Worm (Caenorhabditis elegans) whole organism, dauer: Measurements from ENCODE around the gene mrps-18.C.

ENCODE experiments used
- unc-62 ChIP-seq: sonication (generic microtip); optimal IDR thresholded peaks from 2 replicates; lab custom pipeline; 2017; ENCODE audit warnings: missing biosample characterization, missing genetic modification reagents, missing genetic modification characterization

mrps-18.C gene

ce11 chrII:6718221-6718620, 17.8 kb upstream of the mrps-18.C start, which contains the start of gene tsp-10:
TSS of gene tsp-10 (plus strand) at chrII:6718586.
- TF ChIP-seq unc-62 (GFP tag; lab: Kevin White, UChicago), result no peak

ce11 chrII:6721581-6721980, 14.4 kb upstream of the mrps-18.C start:
- TF ChIP-seq unc-62 (GFP tag; lab: Kevin White, UChicago), result no peak

ce11 chrII:6726814-6727213, 9.2 kb upstream of the mrps-18.C start:
- no peak for TF ChIP-seq unc-62 (GFP tag; lab: Kevin White, UChicago)

- no peak for TF ChIP-seq unc-62 (GFP tag; lab: Kevin White, UChicago)
These were observed 6.7 kb upstream of the mrps-18.C start, which contains the start of gene T14B4.8 for ce11 chrII:6729331-6729730. TSS of gene T14B4.8 (minus strand) at chrII:6729390.

- no peak for TF ChIP-seq unc-62 (GFP tag; lab: Kevin White, UChicago)
These were observed 2.3 kb upstream of the mrps-18.C start, which contains the start of gene T14B4.9 for ce11 chrII:6733718-6734117. TSS of gene T14B4.9 (minus strand) at chrII:6733818.

ce11 chrII:6734674-6735073, 1.3 kb upstream of the mrps-18.C start, which contains the start of gene T14B4.3:
TSS of gene T14B4.3 (plus strand) at chrII:6734937.
- TF ChIP-seq unc-62 (GFP tag; lab: Kevin White, UChicago), result no peak

DNA sequence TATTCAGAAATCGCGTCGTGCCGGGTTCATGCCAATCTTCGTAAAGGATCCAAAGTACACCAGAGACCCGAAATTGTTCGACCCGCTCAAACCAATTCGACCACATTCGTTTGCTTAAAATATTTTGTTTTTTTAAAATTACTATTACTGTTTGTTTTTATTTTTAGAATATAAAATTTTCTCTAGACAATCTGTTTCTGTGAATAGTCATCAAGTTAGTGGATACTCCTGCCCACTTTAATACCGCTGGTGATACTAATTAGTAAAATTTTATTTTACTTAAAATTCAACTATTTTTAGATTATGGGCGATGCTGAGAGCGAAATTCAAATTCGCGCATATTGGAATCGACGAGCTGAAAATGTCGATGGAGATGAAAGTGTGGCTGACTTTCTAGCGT, 601 bp downstream of the mrps-18.C start, which contains the start of gene T14B4.1:
Gene T14B4.1 (plus strand): TSS at position 301 of the 400 bp plus-strand sequence.
- no peak for TF ChIP-seq unc-62 (GFP tag; lab: Kevin White, UChicago)

ce11 chrII:6741428-6741827, 5.4 kb downstream of the mrps-18.C start, which contains the start of gene exos-8:
TSS of gene exos-8 (plus strand) at chrII:6741691.
- no peak for TF ChIP-seq unc-62 (GFP tag; lab: Kevin White, UChicago)

DNA sequence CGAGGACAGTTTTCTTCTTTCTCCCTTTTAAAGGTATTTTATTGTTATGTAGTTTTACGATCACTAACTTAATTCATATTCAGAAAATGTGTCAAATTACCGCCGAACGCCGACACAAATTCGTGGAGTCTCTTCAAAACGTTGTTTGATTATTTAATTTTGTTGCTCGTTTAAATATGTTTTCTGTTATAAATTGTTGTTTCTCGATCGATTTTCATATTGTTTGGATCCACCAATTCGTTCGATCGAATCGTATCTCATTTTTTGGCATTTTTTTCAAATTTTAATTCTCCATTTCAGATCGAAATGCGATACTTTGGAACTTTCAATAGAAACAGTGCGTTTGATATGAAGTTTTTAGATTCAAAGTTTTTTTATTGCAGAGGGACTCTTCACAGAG, 6.6 kb downstream of the mrps-18.C start, which contains the start of gene F41G3.6:
Gene F41G3.6 (plus strand): TSS at position 301 of the 400 bp plus-strand sequence.
- TF ChIP-seq unc-62 (GFP tag; lab: Kevin White, UChicago), result no peak

ce11 chrII:6744648-6745047, 8.6 kb downstream of the mrps-18.C start, which contains the start of gene ins-15:
TSS of gene ins-15 (minus strand) at chrII:6744748.
- TF ChIP-seq unc-62 (GFP tag; lab: Kevin White, UChicago), result no peak

DNA sequence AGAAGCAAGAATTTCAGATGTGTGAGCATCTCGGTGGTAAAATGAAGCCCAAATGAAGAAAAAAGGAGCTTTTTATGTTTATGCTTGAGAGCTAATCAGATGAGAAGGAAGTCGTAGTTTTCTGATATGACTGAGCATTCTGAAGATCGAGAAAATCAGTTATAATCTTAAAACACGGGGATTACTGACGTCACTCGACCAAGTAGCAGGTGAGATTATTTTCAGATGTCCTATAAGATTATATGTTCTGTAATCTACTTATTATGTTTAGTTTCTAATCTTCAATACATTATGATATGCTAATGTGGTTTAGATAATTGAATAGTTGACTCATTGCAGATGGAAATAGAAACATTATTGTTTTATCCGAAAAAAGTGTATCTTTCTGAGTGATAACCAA, 9.8 kb downstream of the mrps-18.C start, which contains the start of gene ins-14:
Gene ins-14 (minus strand): TSS at position 32 of the 400 bp plus-strand sequence.
- no peak for TF ChIP-seq unc-62 (GFP tag; lab: Kevin White, UChicago)

DNA sequence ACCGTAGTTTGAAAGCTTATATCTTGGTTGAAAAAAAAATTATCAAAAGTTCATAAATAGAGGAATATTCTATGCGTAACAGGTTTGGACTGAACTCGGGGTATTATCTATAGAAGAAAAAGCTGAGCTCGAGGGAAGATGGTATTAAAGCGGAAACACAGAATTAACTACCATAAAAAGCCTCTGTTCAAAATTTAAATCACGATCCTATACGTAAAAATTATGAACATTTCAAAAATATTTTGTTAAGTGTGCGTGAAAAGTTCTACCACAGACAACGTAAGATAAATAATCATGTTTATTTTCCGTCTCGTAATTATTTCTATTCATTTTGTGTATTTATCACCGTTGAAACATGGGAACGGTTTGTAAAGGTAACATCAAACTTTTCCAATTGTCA, 10.4 kb downstream of the mrps-18.C start, which contains the start of gene F41G3.5:
Gene F41G3.5 (plus strand): TSS at position 301 of the 400 bp plus-strand sequence.
- no peak for TF ChIP-seq unc-62 (GFP tag; lab: Kevin White, UChicago)

- no peak for TF ChIP-seq unc-62 (GFP tag; lab: Kevin White, UChicago)
These were observed 13.4 kb downstream of the mrps-18.C start, which contains the start of gene F41G3.10 for ce11 chrII:6749422-6749821. TSS of gene F41G3.10 (minus strand) at chrII:6749522.

ce11 chrII:6750929-6751328, 14.9 kb downstream of the mrps-18.C start, which contains the start of gene F41G3.20:
TSS of gene F41G3.20 (minus strand) at chrII:6751029.
- no peak for TF ChIP-seq unc-62 (GFP tag; lab: Kevin White, UChicago)

ce11 chrII:6752027-6752426, 16.0 kb downstream of the mrps-18.C start, which contains the start of gene F41G3.19:
TSS of gene F41G3.19 (minus strand) at chrII:6752127.
- no peak for TF ChIP-seq unc-62 (GFP tag; lab: Kevin White, UChicago)

ce11 chrII:6752850-6753249, 16.8 kb downstream of the mrps-18.C start, which contains the start of gene F41G3.21:
TSS of gene F41G3.21 (minus strand) at chrII:6752950.
- no peak for TF ChIP-seq unc-62 (GFP tag; lab: Kevin White, UChicago)
